Fruit fly (Drosophila melanogaster) whole organism, embryonic: ENCODE measurements around the gene retinin.

ENCODE experiments used
- CG12219 ChIP-seq: fragments of 200-800 bp; sonication (Bioruptor generic); optimal IDR thresholded peaks from 3 replicates; lab custom pipeline; 2018; ENCODE audit warnings: missing biosample characterization, mild to moderate bottlenecking, missing genetic modification characterization
- Dip3 ChIP-seq: fragments of 200-800 bp; sonication (Bioruptor generic); optimal IDR thresholded peaks from 3 replicates; lab custom pipeline; 2016; ENCODE audit warnings: missing biosample characterization, missing genetic modification characterization
- GATAe ChIP-seq: fragments of 200-800 bp; sonication (Bioruptor generic); conservative IDR thresholded peaks from 2 replicates; pipeline ENCODE4 v1.3.6; 2022; ENCODE audit warnings: missing biosample characterization, missing genetic modification characterization
- NC2α ChIP-seq: fragments of 200-800 bp; sonication (Bioruptor generic); optimal IDR thresholded peaks from 2 replicates; lab custom pipeline; 2016; ENCODE audit warnings: missing biosample characterization, missing genetic modification characterization
- Trl ChIP-seq, 3 experiments: fragments of >200 bp in 2 of 3; fragments of 200-800 bp in 1 of 3; sonication (Bioruptor generic) in 1 of 3; optimal IDR thresholded peaks; 2 replicates in 1 of 3; 3 replicates in 2 of 3; lab custom pipeline; 2016 to 2017; ENCODE audit warnings: missing biosample characterization in 1 of 3, missing genetic modification characterization in 1 of 3
- hkb ChIP-seq, 2 experiments: fragments of 200-800 bp in 1 of 2; fragments of >200 bp in 1 of 2; sonication (Bioruptor generic) in 1 of 2; IDR thresholded peaks in 1 of 2; optimal IDR thresholded peaks in 1 of 2; 2 replicates each; pipeline versions ENCODE4 v1.3.6 to Lab custom; 2017 to 2022; ENCODE audit warnings: missing biosample characterization in 1 of 2, missing genetic modification characterization in 1 of 2

dm6 chr3L:16361200-16361815, 29.6 kb downstream of the retinin start:
- no peak for TF ChIP-seq hkb (optimal IDR thresholded peaks at IDR 0.05; lab: Kevin White, UChicago)
- no peak for TF ChIP-seq hkb (GFP tag; IDR thresholded peaks at IDR 0.05; lab: Robert Waterston, UW)
- no peak for TF ChIP-seq Trl (optimal IDR thresholded peaks at IDR 0.05; lab: Kevin White, UChicago)
- TF ChIP-seq Trl (GFP tag; optimal IDR thresholded peaks at IDR 0.05; lab: Kevin White, UChicago): no peak
- no peak for TF ChIP-seq Dip3 (GFP tag; lab: Kevin White, UChicago)
- no peak for TF ChIP-seq GATAe
- TF ChIP-seq NC2α: no peak
- no peak for TF ChIP-seq CG12219 (GFP tag; lab: Kevin White, UChicago)
